Worm (Caenorhabditis elegans): Measurements from ENCODE around the gene F42C5.5.

DNA sequence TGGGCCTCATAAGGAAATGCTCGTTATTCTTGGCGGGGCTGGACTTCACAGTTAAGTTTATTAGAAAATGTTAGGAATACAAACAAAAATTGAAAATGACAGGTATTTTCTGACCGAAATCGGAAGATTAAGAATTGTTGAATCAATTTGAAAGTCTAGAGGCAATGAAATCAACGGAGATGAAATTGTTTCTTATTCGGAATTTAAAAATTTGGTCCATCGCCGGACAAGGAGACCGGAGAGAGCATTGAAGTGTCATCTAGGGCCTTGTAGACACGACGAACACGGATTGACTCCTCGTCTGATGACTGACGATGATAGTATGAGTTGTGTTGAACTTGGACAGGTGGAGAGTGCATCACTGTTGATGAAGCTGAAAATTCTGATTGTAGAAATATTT lies 26.7 kb upstream of the F42C5.5 start:
- TF ChIP-seq attf-5 (GFP tag; optimal IDR thresholded peaks at IDR 0.05) (no peak), pbrm-1 (GFP tag; IDR thresholded peaks at IDR 0.05) (no peak), ztf-25 (GFP tag; IDR thresholded peaks at IDR 0.05) (no peak), aptf-3 (GFP tag; IDR thresholded peaks at IDR 0.05) (no peak)

Data from whole organism, young adult.